Fruit fly (Drosophila melanogaster): ENCODE results near the gene dpr9.

- no peak for TF ChIP-seq Sox102F (GFP tag; optimal IDR thresholded peaks at IDR 0.05)
- TF ChIP-seq net (GFP tag; optimal IDR thresholded peaks at IDR 0.05): peak; percentile 9
- no peak for TF ChIP-seq Lpt (GFP tag; optimal IDR thresholded peaks at IDR 0.05)
- peak; percentile 67; the same call in 1 of the 2 replicates for TF ChIP-seq CG15336 (GFP tag; IDR thresholded peaks at IDR 0.05)
- no peak for TF ChIP-seq fkh (GFP tag; optimal IDR thresholded peaks at IDR 0.05)
- TF ChIP-seq CG6854 (GFP tag; optimal IDR thresholded peaks at IDR 0.05): no peak
- TF ChIP-seq vri (GFP tag; optimal IDR thresholded peaks at IDR 0.05): no peak
- TF ChIP-seq CG31627 (GFP tag; optimal IDR thresholded peaks at IDR 0.05): no peak
Measured at dm6 chr3R:15110135-15110534, 33.1 kb upstream of the dpr9 start.

Data from whole organism, prepupa.